Fruit fly (Drosophila melanogaster) whole organism, embryonic: ENCODE measurements around the gene HBS1.
A peak's percentile ranks its signal among the peaks of the same experiment; 100 is the strongest.

ENCODE experiments used
- Blimp-1 ChIP-seq: fragments of 200-800 bp; sonication (Bioruptor generic); optimal IDR thresholded peaks from 3 replicates; lab custom pipeline; 2018; ENCODE audit warnings: missing biosample characterization, missing genetic modification characterization, mild to moderate bottlenecking, moderate library complexity, missing genetic modification reagents
- CG10147 ChIP-seq: fragments of 200-800 bp; sonication (Bioruptor generic); optimal IDR thresholded peaks from 2 replicates; lab custom pipeline; 2019; ENCODE audit warnings: missing biosample characterization, mild to moderate bottlenecking, missing genetic modification characterization, moderate library complexity
- CG11085 ChIP-seq: fragments of 200-800 bp; sonication (Bioruptor generic); IDR thresholded peaks from 2 replicates; pipeline ENCODE4 v1.3.6; 2022; ENCODE audit warnings: missing biosample characterization, missing genetic modification characterization
- CG13296 ChIP-seq: fragments of 200-800 bp; sonication (Bioruptor generic); optimal IDR thresholded peaks from 3 replicates; lab custom pipeline; 2018; ENCODE audit warnings: missing biosample characterization, mild to moderate bottlenecking, missing genetic modification characterization
- CG14441 ChIP-seq: fragments of 200-800 bp; sonication (Bioruptor generic); IDR thresholded peaks from 2 replicates; pipeline ENCODE4 v1.3.6; 2022; ENCODE audit warnings: missing biosample characterization, missing genetic modification characterization
- CG15011 ChIP-seq: fragments of 200-800 bp; sonication (Bioruptor generic); optimal IDR thresholded peaks from 3 replicates; lab custom pipeline; 2018; ENCODE audit warnings: missing biosample characterization, mild to moderate bottlenecking, missing genetic modification characterization
- CG15479 ChIP-seq: fragments of 200-800 bp; sonication (Bioruptor generic); optimal IDR thresholded peaks from 3 replicates; lab custom pipeline; 2019; ENCODE audit warnings: missing biosample characterization, mild to moderate bottlenecking, missing genetic modification characterization, moderate library complexity
- CG1603 ChIP-seq: fragments of 200-800 bp; sonication (Bioruptor generic); optimal IDR thresholded peaks from 2 replicates; lab custom pipeline; 2019; ENCODE audit warnings: missing biosample characterization, mild to moderate bottlenecking, missing genetic modification characterization, moderate library complexity
- CG17186 ChIP-seq: fragments of 200-800 bp; sonication (Bioruptor generic); optimal IDR thresholded peaks from 3 replicates; lab custom pipeline; 2017; ENCODE audit warnings: missing biosample characterization, missing genetic modification reagents, missing genetic modification characterization
- CG17328 ChIP-seq: fragments of 200-800 bp; sonication (Bioruptor generic); IDR thresholded peaks from 2 replicates; pipeline ENCODE4 v1.3.6; 2022; ENCODE audit warnings: missing biosample characterization, missing genetic modification characterization
- CG17361 ChIP-seq: fragments of 200-800 bp; sonication (Bioruptor generic); IDR thresholded peaks from 3 replicates; pipeline ENCODE4 v1.3.6; 2022; ENCODE audit warnings: missing biosample characterization, missing genetic modification characterization
- CG17385 ChIP-seq: fragments of 200-800 bp; sonication (Bioruptor generic); optimal IDR thresholded peaks from 3 replicates; lab custom pipeline; 2018; ENCODE audit warnings: missing biosample characterization, mild to moderate bottlenecking, missing genetic modification characterization
- CG18011 ChIP-seq: fragments of 200-800 bp; sonication (Bioruptor generic); optimal IDR thresholded peaks from 2 replicates; lab custom pipeline; 2017; ENCODE audit warnings: missing biosample characterization, missing genetic modification characterization, mild to moderate bottlenecking, moderate library complexity, missing genotype
- CG18476 ChIP-seq: fragments of 200-800 bp; sonication (Bioruptor generic); optimal IDR thresholded peaks from 2 replicates; lab custom pipeline; 2016; ENCODE audit warnings: missing biosample characterization, mild to moderate bottlenecking, missing genetic modification characterization
- CG18599 ChIP-seq: fragments of 200-800 bp; sonication (Bioruptor generic); optimal IDR thresholded peaks from 3 replicates; lab custom pipeline; 2017; ENCODE audit warnings: missing biosample characterization, missing genetic modification characterization, mild to moderate bottlenecking, moderate library complexity, missing genetic modification reagents
- CG2678 ChIP-seq: fragments of 200-800 bp; sonication (Bioruptor generic); optimal IDR thresholded peaks from 3 replicates; lab custom pipeline; 2019; ENCODE audit warnings: missing biosample characterization, mild to moderate bottlenecking, missing genetic modification characterization, moderate library complexity
- CG33557 ChIP-seq: fragments of 200-800 bp; sonication (Bioruptor generic); optimal IDR thresholded peaks from 2 replicates; lab custom pipeline; 2019; ENCODE audit warnings: missing biosample characterization, mild to moderate bottlenecking, missing genetic modification characterization, moderate library complexity
- CG4617 ChIP-seq: fragments of 200-800 bp; sonication (Bioruptor generic); optimal IDR thresholded peaks from 3 replicates; lab custom pipeline; 2016; ENCODE audit warnings: missing biosample characterization, missing genetic modification characterization, borderline replicate concordance
- CG4707 ChIP-seq: fragments of 200-800 bp; sonication (Bioruptor generic); optimal IDR thresholded peaks from 2 replicates; lab custom pipeline; 2018; ENCODE audit warnings: missing biosample characterization, mild to moderate bottlenecking, missing genetic modification characterization, moderate library complexity
- CG7963 ChIP-seq: fragments of 200-800 bp; sonication (Bioruptor generic); IDR thresholded peaks from 3 replicates; pipeline ENCODE4 v1.3.6; 2022; ENCODE audit warnings: missing biosample characterization, missing genetic modification characterization; ENCODE audit not compliant: partially characterized antibody
- CG9437 ChIP-seq: fragments of 200-800 bp; sonication (Bioruptor generic); optimal IDR thresholded peaks from 2 replicates; lab custom pipeline; 2018; ENCODE audit warnings: missing biosample characterization, mild to moderate bottlenecking, missing genetic modification characterization
- D19A ChIP-seq: fragments of 200-800 bp; optimal IDR thresholded peaks from 3 replicates; lab custom pipeline; 2019; ENCODE audit warnings: missing biosample characterization, mild to moderate bottlenecking, missing genetic modification characterization, moderate library complexity
- Elba2 ChIP-seq: fragments of 200-800 bp; sonication (Bioruptor generic); optimal IDR thresholded peaks from 3 replicates; lab custom pipeline; 2016; ENCODE audit warnings: missing biosample characterization, missing genetic modification characterization
- GATAe ChIP-seq: fragments of 200-800 bp; sonication (Bioruptor generic); conservative IDR thresholded peaks from 2 replicates; pipeline ENCODE4 v1.3.6; 2022; ENCODE audit warnings: missing biosample characterization, missing genetic modification characterization
- Gsc ChIP-seq: fragments of 200-800 bp; sonication (Bioruptor generic); IDR thresholded peaks from 2 replicates; pipeline ENCODE4 v1.3.6; 2022; ENCODE audit warnings: missing biosample characterization, missing genetic modification characterization
- HLH54F ChIP-seq: fragments of 200-800 bp; sonication (Bioruptor generic); optimal IDR thresholded peaks from 3 replicates; lab custom pipeline; 2016; ENCODE audit warnings: missing biosample characterization, missing genetic modification characterization
- Hsf ChIP-seq: fragments of 200-800 bp; sonication (Bioruptor generic); optimal IDR thresholded peaks from 3 replicates; lab custom pipeline; 2016; ENCODE audit warnings: missing biosample characterization, missing genetic modification characterization
- Oaz ChIP-seq: fragments of 200-800 bp; sonication (Bioruptor generic); IDR thresholded peaks from 2 replicates; pipeline ENCODE4 v1.3.6; 2022; ENCODE audit warnings: missing biosample characterization, missing genetic modification characterization
- Ptx1 ChIP-seq: fragments of 200-800 bp; sonication (Bioruptor generic); IDR thresholded peaks from 2 replicates; pipeline ENCODE4 v1.3.6; 2022; ENCODE audit warnings: missing biosample characterization, missing genetic modification characterization
- bigmax ChIP-seq: fragments of 200-800 bp; sonication (Bioruptor generic); optimal IDR thresholded peaks from 2 replicates; lab custom pipeline; 2018; ENCODE audit warnings: missing biosample characterization, mild to moderate bottlenecking, missing genetic modification characterization
- cas ChIP-seq: fragments of 200-800 bp; sonication (Bioruptor generic); IDR thresholded peaks from 2 replicates; pipeline ENCODE4 v1.3.6; 2022; ENCODE audit warnings: missing biosample characterization, missing genetic modification characterization
- danr ChIP-seq: fragments of 200-800 bp; sonication (Bioruptor generic); IDR thresholded peaks from 2 replicates; pipeline ENCODE4 v1.3.6; 2022; ENCODE audit warnings: missing biosample characterization, missing genetic modification characterization
- eve ChIP-seq, 2 experiments: fragments of >200 bp; optimal IDR thresholded peaks; 2 replicates each; lab custom pipeline; 2017; ENCODE audit warnings: missing biosample characterization in 2 of 2, missing genetic modification characterization in 2 of 2
- exex ChIP-seq: fragments of 200-800 bp; sonication (Bioruptor generic); optimal IDR thresholded peaks from 4 replicates; lab custom pipeline; 2018; ENCODE audit warnings: missing biosample characterization, mild to moderate bottlenecking, missing genetic modification characterization, moderate library complexity
- eyg ChIP-seq: fragments of 200-800 bp; sonication (Bioruptor generic); optimal IDR thresholded peaks from 3 replicates; lab custom pipeline; 2016; ENCODE audit warnings: missing biosample characterization, missing genetic modification characterization
- fru ChIP-seq: fragments of >200 bp; optimal IDR thresholded peaks from 2 replicates; lab custom pipeline; 2017
- gro ChIP-seq: fragments of 200-800 bp; sonication (Bioruptor generic); optimal IDR thresholded peaks from 2 replicates; lab custom pipeline; 2016; ENCODE audit warnings: missing biosample characterization, missing genetic modification characterization
- knrl ChIP-seq: fragments of 200-800 bp; sonication (Bioruptor generic); IDR thresholded peaks from 3 replicates; pipeline ENCODE4 v1.3.6; 2022; ENCODE audit warnings: missing biosample characterization, missing genetic modification characterization; ENCODE audit not compliant: partially characterized antibody
- lbe ChIP-seq: fragments of 200-800 bp; sonication (Bioruptor generic); optimal IDR thresholded peaks from 2 replicates; lab custom pipeline; 2016; ENCODE audit warnings: missing biosample characterization, mild to moderate bottlenecking, missing genetic modification characterization
- otp ChIP-seq: fragments of 200-800 bp; sonication (Bioruptor generic); IDR thresholded peaks from 3 replicates; pipeline ENCODE4, ENCODE4 v1.3.6; 2022; ENCODE audit warnings: missing biosample characterization, missing genetic modification characterization
- pita ChIP-seq: fragments of 200-800 bp; sonication (Bioruptor generic); optimal IDR thresholded peaks from 2 replicates; lab custom pipeline; 2017; ENCODE audit warnings: missing biosample characterization, mild to moderate bottlenecking, missing genetic modification characterization
- pzg ChIP-seq: fragments of 200-800 bp; sonication (Bioruptor generic); optimal IDR thresholded peaks from 3 replicates; lab custom pipeline; 2018; ENCODE audit warnings: missing biosample characterization, mild to moderate bottlenecking, missing genetic modification characterization, moderate library complexity
- ro ChIP-seq: fragments of 200-800 bp; sonication (Bioruptor generic); IDR thresholded peaks from 2 replicates; pipeline ENCODE4 v1.3.6; 2022; ENCODE audit warnings: missing biosample characterization, missing genetic modification characterization
- shn ChIP-seq: fragments of 200-800 bp; sonication (Bioruptor generic); optimal IDR thresholded peaks from 3 replicates; lab custom pipeline; 2016; ENCODE audit warnings: missing biosample characterization, missing genetic modification characterization
- slbo ChIP-seq: fragments of 200-800 bp; sonication (Bioruptor generic); IDR thresholded peaks from 2 replicates; pipeline ENCODE4 v1.3.6; 2022; ENCODE audit warnings: missing biosample characterization, missing genetic modification characterization
- slou ChIP-seq: fragments of 200-800 bp; sonication (Bioruptor generic); optimal IDR thresholded peaks from 3 replicates; lab custom pipeline; 2016; ENCODE audit warnings: missing biosample characterization, missing genetic modification characterization
- tna ChIP-seq: fragments of 200-800 bp; sonication (Bioruptor generic); IDR thresholded peaks from 2 replicates; pipeline ENCODE4 v1.3.6; 2022; ENCODE audit warnings: missing biosample characterization, missing genetic modification characterization; ENCODE audit not compliant: partially characterized antibody
- tup ChIP-seq: fragments of 200-800 bp; sonication (Bioruptor generic); optimal IDR thresholded peaks from 2 replicates; lab custom pipeline; 2016; ENCODE audit warnings: missing biosample characterization, mild to moderate bottlenecking, missing genetic modification characterization, moderate library complexity

Gene HBS1

DNA sequence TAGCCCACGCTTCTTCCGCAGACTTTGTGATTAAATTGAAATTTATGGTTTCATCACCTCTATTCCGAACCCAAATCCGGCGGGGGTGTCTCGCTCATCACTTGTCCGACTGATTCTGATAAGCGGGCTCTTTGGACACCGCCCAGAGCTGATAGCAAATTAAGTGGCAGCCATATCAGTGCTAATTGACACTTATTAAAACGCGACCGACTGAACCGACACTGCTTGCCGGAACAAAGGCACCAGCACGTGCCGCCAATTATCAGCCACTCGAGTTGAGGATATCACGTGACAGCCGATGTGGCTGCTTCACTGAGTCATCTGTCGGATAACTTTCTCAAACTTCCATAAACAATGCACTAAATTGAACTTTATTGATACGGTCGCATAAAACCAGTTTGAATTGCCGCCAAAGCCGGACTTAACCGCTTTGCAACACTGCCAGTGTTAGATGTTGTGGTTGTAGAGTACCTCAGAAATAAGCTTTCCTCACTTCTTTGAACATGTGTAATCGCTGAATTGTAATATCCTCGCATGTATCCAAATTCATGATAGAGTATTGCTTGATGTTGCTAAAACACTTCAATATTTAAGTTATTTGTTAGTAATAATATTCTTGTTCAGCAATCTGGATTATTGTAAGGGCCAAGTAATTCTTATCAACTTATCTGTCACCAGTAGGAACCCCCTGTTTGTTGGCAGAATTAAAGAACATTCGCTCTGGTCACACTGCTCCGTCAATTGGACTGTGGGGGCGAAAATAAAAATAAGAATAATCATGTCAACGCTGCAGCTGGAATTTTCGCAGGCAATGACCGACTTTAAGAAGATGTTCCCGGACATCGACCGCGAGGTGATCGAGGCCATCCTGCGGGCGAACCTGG is 8.3 kb downstream of the HBS1 start, which contains the start of gene CG12024 (continued):
- TF ChIP-seq CG18011 = peak; percentile 63
- peak; percentile 65 for TF ChIP-seq CG18599
- TF ChIP-seq bigmax (GFP tag; lab: Kevin White, UChicago) = no peak
- peak; percentile 84 for TF ChIP-seq CG1603 (tag; lab: Kevin White, UChicago)
- peak; percentile 89 for TF ChIP-seq HLH54F (GFP tag; lab: Kevin White, UChicago)
- no peak for TF ChIP-seq CG4707 (GFP tag; lab: Kevin White, UChicago)
- peak; percentile 55 for TF ChIP-seq exex (tag; lab: Kevin White, UChicago)
- TF ChIP-seq CG15011 (GFP tag; lab: Kevin White, UChicago) = peak; percentile 24
- TF ChIP-seq Ptx1 (GFP tag; lab: Robert Waterston, UW) = peak; percentile 68
- TF ChIP-seq GATAe = peak; percentile 24
- TF ChIP-seq fru (lab: Kevin White, UChicago) = no peak
- peak; percentile 91 for TF ChIP-seq pzg (GFP tag; lab: Kevin White, UChicago)
- TF ChIP-seq otp (GFP tag; lab: Robert Waterston, UW) = no peak
- TF ChIP-seq CG10147 (GFP tag; lab: Kevin White, UChicago) = peak; percentile 71
- no peak for TF ChIP-seq eyg (GFP tag; lab: Kevin White, UChicago)
- peak; percentile 56 for TF ChIP-seq lbe (GFP tag; lab: Kevin White, UChicago)
- TF ChIP-seq Blimp-1 (GFP tag; lab: Kevin White, UChicago) = peak; percentile 54
- TF ChIP-seq CG15479 (GFP tag; lab: Kevin White, UChicago) = no peak
- TF ChIP-seq danr (GFP tag; lab: Robert Waterston, UW) = peak; percentile 33; the same call in 1 of the 2 replicates
- no peak for TF ChIP-seq Gsc (GFP tag; lab: Robert Waterston, UW)
- peak; percentile 43 for TF ChIP-seq CG14441
- peak; percentile 47 for TF ChIP-seq CG18476
- TF ChIP-seq tup (GFP tag; lab: Kevin White, UChicago) = peak; percentile 43
- TF ChIP-seq Hsf (GFP tag; lab: Kevin White, UChicago) = peak; percentile 87
- no peak for TF ChIP-seq pita (GFP tag; lab: Kevin White, UChicago)
- peak; percentile 78 for TF ChIP-seq shn (GFP tag; lab: Kevin White, UChicago)
- no peak for TF ChIP-seq CG17328 (GFP tag; lab: Robert Waterston, UW)
- peak; percentile 55 for TF ChIP-seq CG17385
- peak; percentile 66 for TF ChIP-seq CG33557 (GFP tag; lab: Kevin White, UChicago)
- TF ChIP-seq CG9437 (GFP tag; lab: Kevin White, UChicago) = peak; percentile 59
- no peak for TF ChIP-seq eve (GFP tag; optimal IDR thresholded peaks at IDR 0.05; lab: Kevin White, UChicago)
- TF ChIP-seq CG17186 = peak; percentile 71
- peak; percentile 23; the same call in 1 of the 2 replicates for TF ChIP-seq tna
- no peak for TF ChIP-seq D19A
- no peak for TF ChIP-seq ro
- TF ChIP-seq Elba2 (GFP tag; lab: Kevin White, UChicago) = peak; percentile 95
- peak; percentile 81 for TF ChIP-seq slbo
- TF ChIP-seq CG17361 (GFP tag; lab: Robert Waterston, UW) = peak; percentile 87
- TF ChIP-seq cas (GFP tag; lab: Robert Waterston, UW) = peak; percentile 25; the same call in 1 of the 2 replicates
- peak; percentile 79 for TF ChIP-seq CG2678
- peak; percentile 32; the same call in 1 of the 2 replicates for TF ChIP-seq CG11085 (GFP tag; lab: Robert Waterston, UW)
- peak; percentile 90 for TF ChIP-seq CG4617 (GFP tag; lab: Kevin White, UChicago)
- TF ChIP-seq CG13296 (GFP tag; lab: Kevin White, UChicago) = peak; percentile 40
- peak; percentile 62 for TF ChIP-seq slou (GFP tag; lab: Kevin White, UChicago)
- no peak for TF ChIP-seq CG7963
- TF ChIP-seq knrl (GFP tag; lab: Robert Waterston, UW) = peak; percentile 46; the same call in 2 of the 3 replicates
- no peak for TF ChIP-seq Oaz
- peak; percentile 63 for TF ChIP-seq gro (GFP tag; lab: Kevin White, UChicago)
